Fruit fly (Drosophila melanogaster) whole organism, prepupa: ENCODE results near the gene CG14712.

ENCODE experiments used
- Blimp-1 ChIP-seq: fragments of 200-800 bp; sonication (Bioruptor generic); optimal IDR thresholded peaks from 3 replicates; lab custom pipeline; 2017; ENCODE audit warnings: missing biosample characterization, missing genetic modification characterization, mild to moderate bottlenecking, moderate library complexity, missing genetic modification reagents
- CG10631 ChIP-seq: fragments of 200-800 bp; sonication (Bioruptor generic); optimal IDR thresholded peaks from 2 replicates; lab custom pipeline; 2016; ENCODE audit warnings: missing biosample characterization, missing genetic modification characterization
- CG10669 ChIP-seq: fragments of 200-800 bp; sonication (Bioruptor generic); optimal IDR thresholded peaks from 3 replicates; lab custom pipeline; 2018; ENCODE audit warnings: missing biosample characterization, mild to moderate bottlenecking, missing genetic modification characterization, moderate library complexity
- CG11294 ChIP-seq: fragments of 200-800 bp; sonication (Bioruptor generic); IDR thresholded peaks from 2 replicates; pipeline ENCODE4 v1.3.6; 2022; ENCODE audit warnings: missing biosample characterization, missing genetic modification characterization
- CG11762 ChIP-seq: fragments of 200-800 bp; sonication (Bioruptor generic); optimal IDR thresholded peaks from 3 replicates; lab custom pipeline; 2016; ENCODE audit warnings: missing biosample characterization, missing genetic modification characterization; ENCODE audit not compliant: insufficient read depth
- CG11902 ChIP-seq: fragments of 200-800 bp; sonication (Bioruptor generic); optimal IDR thresholded peaks from 3 replicates; lab custom pipeline; 2016; ENCODE audit warnings: missing biosample characterization, missing genetic modification characterization
- CG15336 ChIP-seq: fragments of 200-800 bp; sonication (Bioruptor generic); IDR thresholded peaks from 2 replicates; pipeline ENCODE4 v1.3.6; 2022; ENCODE audit warnings: missing biosample characterization, missing genetic modification characterization
- CG1621 ChIP-seq: fragments of 200-800 bp; sonication (Bioruptor generic); optimal IDR thresholded peaks from 3 replicates; lab custom pipeline; 2018; ENCODE audit warnings: missing biosample characterization, mild to moderate bottlenecking, missing genetic modification characterization
- CG16779 ChIP-seq: fragments of 200-800 bp; sonication (Bioruptor generic); optimal IDR thresholded peaks from 3 replicates; lab custom pipeline; 2017; ENCODE audit warnings: missing biosample characterization, mild to moderate bottlenecking, missing genetic modification characterization
- CG3032 ChIP-seq: fragments of 200-800 bp; optimal IDR thresholded peaks from 2 replicates; lab custom pipeline; 2019; ENCODE audit warnings: missing biosample characterization, mild to moderate bottlenecking, missing genetic modification characterization, moderate library complexity
- CG31627 ChIP-seq: fragments of 200-800 bp; sonication (Bioruptor generic); optimal IDR thresholded peaks from 3 replicates; lab custom pipeline; 2016; ENCODE audit warnings: missing biosample characterization, missing genetic modification characterization
- CG34406 ChIP-seq: fragments of 200-800 bp; sonication (Bioruptor generic); optimal IDR thresholded peaks from 3 replicates; lab custom pipeline; 2016; ENCODE audit warnings: missing biosample characterization, missing genetic modification characterization
- CG3919 ChIP-seq: fragments of 200-800 bp; sonication (Bioruptor generic); optimal IDR thresholded peaks from 3 replicates; lab custom pipeline; 2016; ENCODE audit warnings: missing biosample characterization, missing genetic modification characterization
- CG4318 ChIP-seq: fragments of 200-800 bp; sonication (Bioruptor generic); optimal IDR thresholded peaks from 3 replicates; lab custom pipeline; 2017; ENCODE audit warnings: missing biosample characterization, mild to moderate bottlenecking, missing genetic modification characterization
- CG6163 ChIP-seq: fragments of 200-800 bp; sonication (Bioruptor generic); IDR thresholded peaks from 3 replicates; pipeline ENCODE4 v1.3.6; 2022; ENCODE audit warnings: missing biosample characterization, missing genetic modification characterization
- CG6792 ChIP-seq: fragments of 200-800 bp; sonication (Bioruptor generic); optimal IDR thresholded peaks from 3 replicates; lab custom pipeline; 2016; ENCODE audit warnings: missing biosample characterization, missing genetic modification characterization
- CG6808 ChIP-seq: fragments of 200-800 bp; sonication (Bioruptor generic); optimal IDR thresholded peaks from 3 replicates; lab custom pipeline; 2017; ENCODE audit warnings: missing biosample characterization, missing genetic modification characterization, mild to moderate bottlenecking, moderate library complexity, missing genetic modification reagents
- CG6854 ChIP-seq: fragments of 200-800 bp; sonication (Bioruptor generic); optimal IDR thresholded peaks from 2 replicates; lab custom pipeline; 2017; ENCODE audit warnings: missing biosample characterization, mild to moderate bottlenecking, missing genetic modification characterization
- CG7368 ChIP-seq: fragments of 200-800 bp; sonication (Bioruptor generic); optimal IDR thresholded peaks from 3 replicates; lab custom pipeline; 2016; ENCODE audit warnings: missing biosample characterization, missing genetic modification characterization
- CG8119 ChIP-seq: fragments of 200-800 bp; sonication (Bioruptor generic); IDR thresholded peaks from 3 replicates; pipeline ENCODE4 v1.3.6; 2022; ENCODE audit warnings: missing biosample characterization, missing genetic modification characterization
- CG8319 ChIP-seq: fragments of 200-800 bp; sonication (Bioruptor generic); optimal IDR thresholded peaks from 3 replicates; lab custom pipeline; 2016; ENCODE audit warnings: missing biosample characterization, missing genetic modification characterization
- CG8632 ChIP-seq: fragments of 200-800 bp; sonication (Bioruptor generic); optimal IDR thresholded peaks from 3 replicates; lab custom pipeline; 2016; ENCODE audit warnings: missing biosample characterization, missing genetic modification characterization
- CG9139 ChIP-seq: fragments of 200-800 bp; sonication (Bioruptor generic); optimal IDR thresholded peaks from 3 replicates; lab custom pipeline; 2017; ENCODE audit warnings: missing biosample characterization, mild to moderate bottlenecking, missing genetic modification characterization
- Eip75B ChIP-seq: fragments of 200-800 bp; sonication (Bioruptor generic); optimal IDR thresholded peaks from 3 replicates; lab custom pipeline; 2016; ENCODE audit warnings: missing biosample characterization, missing genetic modification characterization
- Eip78C ChIP-seq: fragments of 200-800 bp; sonication (Bioruptor generic); peaks from one replicate; lab custom pipeline; 2016; ENCODE audit warnings: missing biosample characterization, missing genetic modification characterization
- Gug ChIP-seq: fragments of 200-800 bp; sonication (Bioruptor generic); IDR thresholded peaks from 2 replicates; pipeline ENCODE4 v1.3.6; 2022; ENCODE audit warnings: missing biosample characterization, missing genetic modification characterization
- Hr39 ChIP-seq: fragments of 200-800 bp; sonication (Bioruptor generic); optimal IDR thresholded peaks from 2 replicates; lab custom pipeline; 2016; ENCODE audit warnings: missing biosample characterization, missing genetic modification characterization
- Hr4 ChIP-seq: fragments of 200-800 bp; sonication (Bioruptor generic); optimal IDR thresholded peaks from 3 replicates; lab custom pipeline; 2016; ENCODE audit warnings: missing biosample characterization, missing genetic modification characterization
- Lpt ChIP-seq: fragments of 200-800 bp; sonication (Bioruptor generic); optimal IDR thresholded peaks from 3 replicates; lab custom pipeline; 2016; ENCODE audit warnings: missing biosample characterization, missing genetic modification characterization
- Met ChIP-seq: fragments of 200-800 bp; sonication (Bioruptor generic); optimal IDR thresholded peaks from 3 replicates; lab custom pipeline; 2016; ENCODE audit warnings: missing biosample characterization, missing genetic modification characterization
- OdsH ChIP-seq: fragments of 200-800 bp; sonication (Bioruptor generic); optimal IDR thresholded peaks from 3 replicates; lab custom pipeline; 2016; ENCODE audit warnings: missing biosample characterization, missing genetic modification characterization
- Sox102F ChIP-seq: fragments of 200-800 bp; sonication (Bioruptor generic); optimal IDR thresholded peaks from 2 replicates; lab custom pipeline; 2016; ENCODE audit warnings: missing biosample characterization, mild to moderate bottlenecking, missing genetic modification characterization
- Sox14 ChIP-seq: fragments of 200-800 bp; sonication (Bioruptor generic); optimal IDR thresholded peaks from 3 replicates; lab custom pipeline; 2016; ENCODE audit warnings: missing biosample characterization, missing genetic modification characterization
- Sox15 ChIP-seq: fragments of 200-800 bp; sonication (Bioruptor generic); optimal IDR thresholded peaks from 3 replicates; lab custom pipeline; 2016; ENCODE audit warnings: missing biosample characterization, missing genetic modification characterization
- achi ChIP-seq: fragments of 200-800 bp; sonication (Bioruptor generic); optimal IDR thresholded peaks from 3 replicates; lab custom pipeline; 2016; ENCODE audit warnings: missing biosample characterization, missing genetic modification characterization
- acj6 ChIP-seq: fragments of 200-800 bp; sonication (Bioruptor generic); optimal IDR thresholded peaks from 3 replicates; lab custom pipeline; 2016; ENCODE audit warnings: missing biosample characterization, missing genetic modification characterization
- cyc ChIP-seq: fragments of 200-800 bp; sonication (Bioruptor generic); optimal IDR thresholded peaks from 3 replicates; lab custom pipeline; 2016; ENCODE audit warnings: missing biosample characterization, missing genetic modification characterization
- dac ChIP-seq: fragments of 200-800 bp; sonication (Bioruptor generic); optimal IDR thresholded peaks from 2 replicates; lab custom pipeline; 2017; ENCODE audit warnings: missing biosample characterization, mild to moderate bottlenecking, missing genetic modification characterization
- dsx ChIP-seq: fragments of 200-800 bp; optimal IDR thresholded peaks from 3 replicates; lab custom pipeline; 2019; ENCODE audit warnings: missing biosample characterization, mild to moderate bottlenecking, missing genetic modification characterization, moderate library complexity; ENCODE audit not compliant: poor library complexity, severe bottlenecking
- eg ChIP-seq: fragments of 200-800 bp; sonication (Bioruptor generic); IDR thresholded peaks from 3 replicates; pipeline ENCODE4 v1.3.6; 2022; ENCODE audit warnings: missing biosample characterization, missing genetic modification characterization
- esn ChIP-seq: fragments of 200-800 bp; sonication (Bioruptor generic); optimal IDR thresholded peaks from 2 replicates; lab custom pipeline; 2016; ENCODE audit warnings: missing biosample characterization, mild to moderate bottlenecking, missing genetic modification characterization, moderate library complexity
- fd59A ChIP-seq: fragments of 200-800 bp; sonication (Bioruptor generic); optimal IDR thresholded peaks from 2 replicates; lab custom pipeline; 2017; ENCODE audit warnings: missing biosample characterization, mild to moderate bottlenecking, missing genetic modification characterization, missing genetic modification reagents
- fd85E ChIP-seq: fragments of 200-800 bp; sonication (Bioruptor generic); optimal IDR thresholded peaks from 3 replicates; lab custom pipeline; 2016; ENCODE audit warnings: missing biosample characterization, missing genetic modification characterization
- fkh ChIP-seq: fragments of 200-800 bp; sonication (Bioruptor generic); optimal IDR thresholded peaks from 3 replicates; lab custom pipeline; 2017; ENCODE audit warnings: missing biosample characterization, mild to moderate bottlenecking, missing genetic modification characterization, moderate library complexity
- lz ChIP-seq: fragments of 200-800 bp; sonication (Bioruptor generic); optimal IDR thresholded peaks from 3 replicates; lab custom pipeline; 2016; ENCODE audit warnings: missing biosample characterization, missing genetic modification characterization
- net ChIP-seq: fragments of 200-800 bp; sonication (Bioruptor generic); optimal IDR thresholded peaks from 3 replicates; lab custom pipeline; 2016; ENCODE audit warnings: missing biosample characterization, missing genetic modification characterization
- pdm3 ChIP-seq: fragments of 200-800 bp; sonication (Bioruptor generic); optimal IDR thresholded peaks from 3 replicates; lab custom pipeline; 2016; ENCODE audit warnings: missing biosample characterization, missing genetic modification characterization
- salr ChIP-seq, 2 experiments: fragments of 200-800 bp; sonication (Bioruptor generic); optimal IDR thresholded peaks; 3 replicates each; lab custom pipeline; 2016 to 2018; ENCODE audit warnings: missing biosample characterization in 2 of 2, missing genetic modification characterization in 2 of 2, mild to moderate bottlenecking in 1 of 2
- spab ChIP-seq: fragments of 200-800 bp; sonication (Bioruptor generic); optimal IDR thresholded peaks from 2 replicates; lab custom pipeline; 2017; ENCODE audit warnings: missing biosample characterization, mild to moderate bottlenecking, missing genetic modification characterization, missing genetic modification reagents
- ss ChIP-seq, 2 experiments: fragments of 200-800 bp; sonication (Bioruptor generic); optimal IDR thresholded peaks; 2 replicates in 1 of 2; 3 replicates in 1 of 2; lab custom pipeline; 2017 to 2018; ENCODE audit warnings: mild to moderate bottlenecking in 2 of 2, missing biosample characterization in 2 of 2, missing genetic modification characterization in 2 of 2, moderate library complexity in 1 of 2
- svp ChIP-seq: fragments of 200-800 bp; sonication (Bioruptor generic); peaks from one replicate; lab custom pipeline; 2016; ENCODE audit warnings: missing biosample characterization, missing genetic modification characterization
- topi ChIP-seq: fragments of 200-800 bp; sonication (Bioruptor generic); optimal IDR thresholded peaks from 3 replicates; lab custom pipeline; 2016; ENCODE audit warnings: missing biosample characterization, missing genetic modification characterization
- vri ChIP-seq: fragments of 200-800 bp; sonication (Bioruptor generic); optimal IDR thresholded peaks from 3 replicates; lab custom pipeline; 2016; ENCODE audit warnings: missing biosample characterization, mild to moderate bottlenecking, missing genetic modification characterization

The CG14712 gene

dm6 chr3R:11663441-11663840 is 34.9 kb downstream of the CG14712 start:
- TF ChIP-seq CG6808 (GFP tag; lab: Kevin White, UChicago) (no peak), CG11762 (no peak), lz (GFP tag; lab: Kevin White, UChicago) (no peak), CG3032 (tag; lab: Kevin White, UChicago) (peak; percentile 26), CG11902 (no peak), CG31627 (GFP tag; lab: Kevin White, UChicago) (no peak), dsx (GFP tag; lab: Kevin White, UChicago) (no peak), Met (GFP tag; lab: Kevin White, UChicago) (no peak), ss (GFP tag; optimal IDR thresholded peaks at IDR 0.05; lab: Kevin White, UChicago) (peak in 1 of 2 experiments; percentile 37), CG10631 (GFP tag; lab: Kevin White, UChicago) (no peak), topi (GFP tag; lab: Kevin White, UChicago) (no peak), CG15336 (GFP tag; lab: Robert Waterston, UW) (0 out of 2 replicates have a peak, but pooled peaks have one; percentile 17), CG6163 (GFP tag; lab: Robert Waterston, UW) (no peak), CG3919 (GFP tag; lab: Kevin White, UChicago) (peak; percentile 33), CG6792 (GFP tag; lab: Kevin White, UChicago) (no peak), CG9139 (GFP tag; lab: Kevin White, UChicago) (no peak), Sox14 (GFP tag; lab: Kevin White, UChicago) (no peak), Sox15 (no peak), CG11294 (no peak), dac (GFP tag; lab: Kevin White, UChicago) (no peak), Lpt (GFP tag; lab: Kevin White, UChicago) (no peak), acj6 (no peak), fkh (GFP tag; lab: Kevin White, UChicago) (no peak), CG10669 (GFP tag; lab: Kevin White, UChicago) (peak; percentile 15), Hr39 (GFP tag; lab: Kevin White, UChicago) (no peak), achi (no peak), CG7368 (GFP tag; lab: Kevin White, UChicago) (no peak), CG34406 (peak; percentile 3), cyc (GFP tag; lab: Kevin White, UChicago) (no peak), Eip75B (GFP tag; lab: Kevin White, UChicago) (no peak), pdm3 (GFP tag; lab: Kevin White, UChicago) (peak; percentile 29), salr (GFP tag; optimal IDR thresholded peaks at IDR 0.05; lab: Kevin White, UChicago) (no peak), Hr4 (no peak), CG4318 (GFP tag; lab: Kevin White, UChicago) (no peak), CG8319 (GFP tag; lab: Kevin White, UChicago) (no peak), CG8632 (GFP tag; lab: Kevin White, UChicago) (no peak), vri (GFP tag; lab: Kevin White, UChicago) (no peak), Gug (no peak), Sox102F (GFP tag; lab: Kevin White, UChicago) (no peak), CG1621 (no peak), Eip78C (GFP tag; lab: Kevin White, UChicago) (peak; percentile 69), fd59A (GFP tag; lab: Kevin White, UChicago) (no peak), CG16779 (tag; lab: Kevin White, UChicago) (no peak), CG6854 (GFP tag; lab: Kevin White, UChicago) (no peak), CG8119 (GFP tag; lab: Robert Waterston, UW) (no peak), OdsH (GFP tag; lab: Kevin White, UChicago) (peak; percentile 15), esn (GFP tag; lab: Kevin White, UChicago) (no peak), spab (GFP tag; lab: Kevin White, UChicago) (peak; percentile 10), svp (GFP tag; lab: Kevin White, UChicago) (no peak), eg (no peak), fd85E (no peak), Blimp-1 (no peak), net (GFP tag; lab: Kevin White, UChicago) (no peak)
